Worm (Caenorhabditis elegans): ENCODE results near the gene ztf-18.

- no peak for TF ChIP-seq ZK546.5 (tag; optimal IDR thresholded peaks at IDR 0.05)
- no peak for TF ChIP-seq ceh-82 (tag; optimal IDR thresholded peaks at IDR 0.05)
- TF ChIP-seq ceh-44 (GFP tag; IDR thresholded peaks at IDR 0.05) = no peak
- TF ChIP-seq R02D3.7 (tag; optimal IDR thresholded peaks at IDR 0.05) = no peak
- no peak for TF ChIP-seq ceh-28 (tag; optimal IDR thresholded peaks at IDR 0.05)
- TF ChIP-seq nhr-48 (tag; optimal IDR thresholded peaks at IDR 0.05) = no peak
- TF ChIP-seq ztf-7 (tag; optimal IDR thresholded peaks at IDR 0.05) = no peak
Measured at ce11 chrIII:910540-911311, 15.2 kb upstream of the ztf-18 start, which contains the start of the genes F23H11.5 and bra-2.
